Fruit fly (Drosophila melanogaster) whole organism, embryonic: ENCODE measurements around the gene CG2663.

Experiments
- Atf-2 ChIP-seq: fragments of 200-800 bp; sonication (Bioruptor generic); optimal IDR thresholded peaks from 2 replicates; lab custom pipeline; 2016; ENCODE audit warnings: missing biosample characterization, missing genetic modification characterization
- CG10274 ChIP-seq: fragments of 200-800 bp; sonication (Bioruptor generic); optimal IDR thresholded peaks from 3 replicates; lab custom pipeline; 2017; ENCODE audit warnings: missing biosample characterization, mild to moderate bottlenecking, missing genetic modification characterization
- CG10462 ChIP-seq: fragments of 200-800 bp; sonication (Bioruptor generic); optimal IDR thresholded peaks from 2 replicates; lab custom pipeline; 2016; ENCODE audit warnings: missing biosample characterization, missing genetic modification characterization
- CG12071 ChIP-seq: fragments of 200-800 bp; sonication (Bioruptor generic); optimal IDR thresholded peaks from 3 replicates; lab custom pipeline; 2018; ENCODE audit warnings: missing biosample characterization, mild to moderate bottlenecking, missing genetic modification characterization
- CG13296 ChIP-seq: fragments of 200-800 bp; sonication (Bioruptor generic); optimal IDR thresholded peaks from 3 replicates; lab custom pipeline; 2018; ENCODE audit warnings: missing biosample characterization, mild to moderate bottlenecking, missing genetic modification characterization
- CG13624 ChIP-seq: fragments of 200-800 bp; sonication (Bioruptor generic); optimal IDR thresholded peaks from 2 replicates; lab custom pipeline; 2016; ENCODE audit warnings: missing biosample characterization, missing genetic modification characterization
- CG14667 ChIP-seq: fragments of 200-800 bp; sonication (Bioruptor generic); IDR thresholded peaks from 2 replicates; pipeline ENCODE4 v1.3.6; 2022; ENCODE audit warnings: missing biosample characterization, missing genetic modification characterization
- CG15011 ChIP-seq: fragments of 200-800 bp; sonication (Bioruptor generic); optimal IDR thresholded peaks from 3 replicates; lab custom pipeline; 2018; ENCODE audit warnings: missing biosample characterization, mild to moderate bottlenecking, missing genetic modification characterization
- CG15073 ChIP-seq: fragments of 200-800 bp; sonication (Bioruptor generic); optimal IDR thresholded peaks from 2 replicates; lab custom pipeline; 2016; ENCODE audit warnings: missing biosample characterization, missing genetic modification characterization
- CG15479 ChIP-seq: fragments of 200-800 bp; sonication (Bioruptor generic); optimal IDR thresholded peaks from 3 replicates; lab custom pipeline; 2019; ENCODE audit warnings: missing biosample characterization, mild to moderate bottlenecking, missing genetic modification characterization, moderate library complexity
- CG16779 ChIP-seq: fragments of 200-800 bp; sonication (Bioruptor generic); IDR thresholded peaks from 2 replicates; pipeline ENCODE4 v1.3.6; 2022; ENCODE audit warnings: missing biosample characterization, missing genetic modification characterization
- CG33213 ChIP-seq: fragments of 200-800 bp; sonication (Bioruptor generic); optimal IDR thresholded peaks from 3 replicates; lab custom pipeline; 2016; ENCODE audit warnings: missing biosample characterization, missing genetic modification characterization
- CG42726 ChIP-seq: fragments of 200-800 bp; sonication (Bioruptor generic); IDR thresholded peaks from 2 replicates; pipeline ENCODE4 v1.3.6; 2022; ENCODE audit warnings: missing biosample characterization, missing genetic modification characterization; ENCODE audit not compliant: partially characterized antibody
- CG4360 ChIP-seq: fragments of 200-800 bp; sonication (Bioruptor generic); IDR thresholded peaks from 2 replicates; pipeline ENCODE4 v1.3.6; 2022; ENCODE audit warnings: missing biosample characterization, missing genetic modification characterization
- CG4424 ChIP-seq: fragments of 200-800 bp; sonication (Bioruptor generic); optimal IDR thresholded peaks from 3 replicates; lab custom pipeline; 2016; ENCODE audit warnings: missing biosample characterization, missing genetic modification characterization
- CG5180 ChIP-seq: fragments of 200-800 bp; sonication (Bioruptor generic); optimal IDR thresholded peaks from 3 replicates; lab custom pipeline; 2017; ENCODE audit warnings: missing biosample characterization, missing genetic modification characterization, mild to moderate bottlenecking, moderate library complexity, missing genetic modification reagents
- CG6654 ChIP-seq: fragments of 200-800 bp; sonication (Bioruptor generic); optimal IDR thresholded peaks from 2 replicates; lab custom pipeline; 2017; ENCODE audit warnings: missing biosample characterization, mild to moderate bottlenecking, missing genetic modification characterization
- CG6689 ChIP-seq: fragments of 200-800 bp; sonication (Bioruptor generic); IDR thresholded peaks from 2 replicates; pipeline ENCODE4 v1.3.6; 2022; ENCODE audit warnings: missing biosample characterization, missing genetic modification characterization
- CG7271 ChIP-seq: fragments of 200-800 bp; sonication (Bioruptor generic); optimal IDR thresholded peaks from 2 replicates; lab custom pipeline; 2018; ENCODE audit warnings: missing biosample characterization, mild to moderate bottlenecking, missing genetic modification characterization, moderate library complexity
- CG8478 ChIP-seq: fragments of >200 bp; optimal IDR thresholded peaks from 2 replicates; lab custom pipeline; 2018
- HmgD ChIP-seq: fragments of 200-800 bp; sonication (Bioruptor generic); optimal IDR thresholded peaks from 3 replicates; lab custom pipeline; 2016; ENCODE audit warnings: missing biosample characterization, missing genetic modification characterization
- Hr78 ChIP-seq, 2 experiments: fragments of 200-800 bp in 1 of 2; fragments of >200 bp in 1 of 2; sonication (Bioruptor generic) in 1 of 2; optimal IDR thresholded peaks; 2 replicates each; lab custom pipeline; 2017 to 2019; ENCODE audit warnings: missing biosample characterization in 2 of 2, missing genetic modification characterization in 2 of 2, mild to moderate bottlenecking in 1 of 2, moderate library complexity in 1 of 2
- Jarid2 ChIP-seq: fragments of 200-800 bp; sonication (Bioruptor generic); optimal IDR thresholded peaks from 3 replicates; lab custom pipeline; 2017; ENCODE audit warnings: mild to moderate bottlenecking, missing biosample characterization, missing genetic modification reagents, missing genetic modification characterization
- Mes4 ChIP-seq: fragments of 200-800 bp; sonication (Bioruptor generic); optimal IDR thresholded peaks from 2 replicates; lab custom pipeline; 2016; ENCODE audit warnings: missing biosample characterization, missing genetic modification characterization
- NfI ChIP-seq: fragments of 200-800 bp; sonication (Bioruptor generic); optimal IDR thresholded peaks from 3 replicates; lab custom pipeline; 2018; ENCODE audit warnings: missing biosample characterization, mild to moderate bottlenecking, missing genetic modification characterization, moderate library complexity
- Ravus ChIP-seq: fragments of 200-800 bp; sonication (Bioruptor generic); IDR thresholded peaks from 2 replicates; pipeline ENCODE4 v1.3.6; 2022; ENCODE audit warnings: missing biosample characterization, missing genetic modification characterization
- Sry-δ ChIP-seq: fragments of 200-800 bp; sonication (Bioruptor generic); optimal IDR thresholded peaks from 2 replicates; lab custom pipeline; 2016; ENCODE audit warnings: missing biosample characterization, missing genetic modification characterization
- TFAM ChIP-seq: fragments of 200-800 bp; sonication (Bioruptor generic); optimal IDR thresholded peaks from 2 replicates; lab custom pipeline; 2017; ENCODE audit warnings: missing biosample characterization, missing genetic modification characterization, inconsistent platforms
- Taf1 ChIP-seq: fragments of 200-800 bp; sonication (Bioruptor generic); IDR thresholded peaks from 2 replicates; pipeline ENCODE4 v1.3.6; 2022; ENCODE audit warnings: missing biosample characterization, missing genetic modification characterization
- ase ChIP-seq: fragments of 200-800 bp; sonication (Bioruptor generic); IDR thresholded peaks from 3 replicates; pipeline ENCODE4 v1.3.6; 2022; ENCODE audit warnings: missing biosample characterization, missing genetic modification characterization
- bbx ChIP-seq: fragments of 200-800 bp; sonication (Bioruptor generic); IDR thresholded peaks from 2 replicates; pipeline ENCODE4 v1.3.6; 2022; ENCODE audit warnings: missing biosample characterization, missing genetic modification characterization; ENCODE audit not compliant: partially characterized antibody
- btn ChIP-seq: fragments of 200-800 bp; sonication (Bioruptor generic); optimal IDR thresholded peaks from 2 replicates; lab custom pipeline; 2016; ENCODE audit warnings: missing biosample characterization, missing genetic modification characterization
- da ChIP-seq: fragments of 200-800 bp; sonication (Bioruptor generic); optimal IDR thresholded peaks from 2 replicates; lab custom pipeline; 2016; ENCODE audit warnings: missing biosample characterization, missing genetic modification characterization
- fd102C ChIP-seq: fragments of 200-800 bp; sonication (Bioruptor generic); optimal IDR thresholded peaks from 2 replicates; lab custom pipeline; 2018; ENCODE audit warnings: missing biosample characterization, mild to moderate bottlenecking, missing genetic modification characterization, moderate library complexity
- fu2 ChIP-seq: fragments of 200-800 bp; sonication (Bioruptor generic); optimal IDR thresholded peaks from 2 replicates; lab custom pipeline; 2016; ENCODE audit warnings: missing biosample characterization, missing genetic modification characterization
- grn ChIP-seq: fragments of 200-800 bp; sonication (Bioruptor generic); optimal IDR thresholded peaks from 3 replicates; lab custom pipeline; 2017; ENCODE audit warnings: missing biosample characterization, missing genetic modification characterization
- gro ChIP-seq: fragments of 200-800 bp; sonication (Bioruptor generic); optimal IDR thresholded peaks from 2 replicates; lab custom pipeline; 2016; ENCODE audit warnings: missing biosample characterization, missing genetic modification characterization
- gsb ChIP-seq: fragments of 200-800 bp; sonication (Bioruptor generic); IDR thresholded peaks from 2 replicates; pipeline ENCODE4 v1.3.6; 2022; ENCODE audit warnings: missing biosample characterization, missing genetic modification characterization
- hkb ChIP-seq, 2 experiments: fragments of 200-800 bp in 1 of 2; fragments of >200 bp in 1 of 2; sonication (Bioruptor generic) in 1 of 2; IDR thresholded peaks in 1 of 2; optimal IDR thresholded peaks in 1 of 2; 2 replicates each; pipeline versions ENCODE4 v1.3.6 to Lab custom; 2017 to 2022; ENCODE audit warnings: missing biosample characterization in 1 of 2, missing genetic modification characterization in 1 of 2
- lab ChIP-seq: fragments of 200-800 bp; sonication (Bioruptor generic); optimal IDR thresholded peaks from 3 replicates; lab custom pipeline; 2017; ENCODE audit warnings: missing biosample characterization, missing genetic modification characterization, mild to moderate bottlenecking, moderate library complexity, missing genetic modification reagents
- oc ChIP-seq: fragments of 200-800 bp; sonication (Bioruptor generic); optimal IDR thresholded peaks from 2 replicates; lab custom pipeline; 2018; ENCODE audit warnings: missing biosample characterization, mild to moderate bottlenecking, missing genetic modification characterization, moderate library complexity
- otp ChIP-seq: fragments of 200-800 bp; sonication (Bioruptor generic); IDR thresholded peaks from 3 replicates; pipeline ENCODE4, ENCODE4 v1.3.6; 2022; ENCODE audit warnings: missing biosample characterization, missing genetic modification characterization
- pnt ChIP-seq: fragments of 200-800 bp; sonication (Bioruptor generic); optimal IDR thresholded peaks from 3 replicates; lab custom pipeline; 2016; ENCODE audit warnings: missing biosample characterization, missing genetic modification characterization
- pros ChIP-seq: fragments of 200-800 bp; sonication (Bioruptor generic); optimal IDR thresholded peaks from 3 replicates; lab custom pipeline; 2019; ENCODE audit warnings: missing biosample characterization, mild to moderate bottlenecking, missing genetic modification characterization, moderate library complexity
- ranshi ChIP-seq: fragments of 200-800 bp; sonication (Bioruptor generic); IDR thresholded peaks from 2 replicates; pipeline ENCODE4 v1.3.6; 2022; ENCODE audit warnings: missing biosample characterization, missing genetic modification characterization
- rib ChIP-seq: fragments of 200-800 bp; sonication (Bioruptor generic); IDR thresholded peaks from 2 replicates; pipeline ENCODE4 v1.3.6; 2022; ENCODE audit warnings: missing biosample characterization, missing genetic modification characterization
- run ChIP-seq: fragments of 200-800 bp; sonication (Bioruptor generic); optimal IDR thresholded peaks from 3 replicates; lab custom pipeline; 2018; ENCODE audit warnings: missing biosample characterization, mild to moderate bottlenecking, missing genetic modification characterization
- scrt ChIP-seq: fragments of 200-800 bp; sonication (Bioruptor generic); optimal IDR thresholded peaks from 2 replicates; lab custom pipeline; 2018; ENCODE audit warnings: missing biosample characterization, mild to moderate bottlenecking, missing genetic modification characterization, moderate library complexity
- sens ChIP-seq: fragments of 200-800 bp; sonication (Bioruptor generic); peaks from one replicate; lab custom pipeline; 2016; ENCODE audit warnings: missing biosample characterization, missing genetic modification characterization
- wek ChIP-seq: fragments of 200-800 bp; sonication (Bioruptor generic); optimal IDR thresholded peaks from 3 replicates; lab custom pipeline; 2018; ENCODE audit warnings: missing biosample characterization, mild to moderate bottlenecking, missing genetic modification characterization, moderate library complexity
- zf30C ChIP-seq: fragments of 200-800 bp; sonication (Bioruptor generic); optimal IDR thresholded peaks from 3 replicates; lab custom pipeline; 2018; ENCODE audit warnings: missing biosample characterization, mild to moderate bottlenecking, missing genetic modification characterization

The CG2663 gene

DNA sequence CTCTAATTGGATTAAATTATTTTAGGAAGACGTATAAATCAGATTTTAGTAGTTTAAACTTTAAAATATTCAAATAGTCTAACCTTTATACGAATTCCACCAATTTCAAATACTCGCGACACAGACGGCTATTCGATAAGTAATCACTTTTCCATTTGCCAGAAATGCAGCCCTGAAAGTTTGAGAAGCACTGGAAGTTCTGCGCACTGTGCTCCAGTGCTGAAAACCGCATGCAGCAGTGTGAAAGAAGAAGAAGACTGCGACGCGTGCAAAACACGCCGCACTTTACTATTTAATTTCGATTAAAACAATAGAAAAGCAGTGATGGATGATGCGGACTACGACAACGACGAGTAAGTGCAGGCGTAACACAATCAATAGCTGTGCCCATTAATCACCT, 32.4 kb downstream of the CG2663 start, which contains the start of gene Polr2F (continued):
- peak; percentile 94 for TF ChIP-seq CG13624
- TF ChIP-seq CG10274 (GFP tag; lab: Kevin White, UChicago) = no peak
- no peak for TF ChIP-seq TFAM (GFP tag; lab: Kevin White, UChicago)
- TF ChIP-seq CG6689 (GFP tag; lab: Robert Waterston, UW) = 0 out of 2 replicates have a peak, but pooled peaks have one; percentile 38
- peak; percentile 100 for TF ChIP-seq CG6654 (GFP tag; lab: Kevin White, UChicago)
- peak; percentile 26 for TF ChIP-seq btn (GFP tag; lab: Kevin White, UChicago)
- no peak for TF ChIP-seq CG7271
- peak; percentile 66 for TF ChIP-seq bbx (GFP tag; lab: Robert Waterston, UW)
- peak; percentile 56; the same call in 1 of the 2 replicates for TF ChIP-seq Taf1 (GFP tag; lab: Robert Waterston, UW)
- TF ChIP-seq HmgD = peak; percentile 94
- no peak for TF ChIP-seq grn
- peak; percentile 36 for TF ChIP-seq Jarid2 (GFP tag; lab: Kevin White, UChicago)
- TF ChIP-seq NfI (GFP tag; lab: Kevin White, UChicago) = peak; percentile 90
- TF ChIP-seq CG5180 (GFP tag; lab: Kevin White, UChicago) = no peak
- peak; percentile 96 for TF ChIP-seq gro
- peak; percentile 76 for TF ChIP-seq ranshi (GFP tag; lab: Robert Waterston, UW)
- peak; percentile 82 for TF ChIP-seq CG4424
- peak; percentile 87 for TF ChIP-seq rib (GFP tag; lab: Robert Waterston, UW)
- TF ChIP-seq Ravus (GFP tag; lab: Robert Waterston, UW) = no peak
- TF ChIP-seq CG15011 = no peak
- TF ChIP-seq Hr78 (GFP tag; optimal IDR thresholded peaks at IDR 0.05; lab: Kevin White, UChicago) = no peak
- TF ChIP-seq CG8478 = no peak
- peak; percentile 55 for TF ChIP-seq Mes4 (GFP tag; lab: Kevin White, UChicago)
- peak; percentile 74 for TF ChIP-seq CG14667 (GFP tag; lab: Robert Waterston, UW)
- TF ChIP-seq fd102C = peak; percentile 9
- peak; percentile 22; the same call in 1 of the 2 replicates for TF ChIP-seq gsb
- TF ChIP-seq otp (GFP tag; lab: Robert Waterston, UW) = peak; percentile 37; the same call in 1 of the 3 replicates
- TF ChIP-seq fu2 (GFP tag; lab: Kevin White, UChicago) = peak; percentile 95
- TF ChIP-seq CG12071 (GFP tag; lab: Kevin White, UChicago) = peak; percentile 54
- peak; percentile 46 for TF ChIP-seq oc (tag; lab: Kevin White, UChicago)
- no peak for TF ChIP-seq run
- TF ChIP-seq CG15479 = no peak
- TF ChIP-seq CG10462 (GFP tag; lab: Kevin White, UChicago) = peak; percentile 64
- TF ChIP-seq CG4360 = no peak
- TF ChIP-seq CG16779 (GFP tag; lab: Robert Waterston, UW) = peak; percentile 87
- TF ChIP-seq CG42726 (GFP tag; lab: Robert Waterston, UW) = peak; percentile 55; the same call in 1 of the 2 replicates
- TF ChIP-seq CG33213 (GFP tag; lab: Kevin White, UChicago) = peak; percentile 90
- TF ChIP-seq Atf-2 (GFP tag; lab: Kevin White, UChicago) = peak; percentile 82
- TF ChIP-seq da (GFP tag; lab: Kevin White, UChicago) = peak; percentile 76
- no peak for TF ChIP-seq zf30C (GFP tag; lab: Kevin White, UChicago)
- peak; percentile 74 for TF ChIP-seq ase (GFP tag; lab: Robert Waterston, UW)
- TF ChIP-seq sens (GFP tag; lab: Kevin White, UChicago) = peak; percentile 96
- no peak for TF ChIP-seq pros (GFP tag; lab: Kevin White, UChicago)
- TF ChIP-seq wek (GFP tag; lab: Kevin White, UChicago) = peak; percentile 32
- TF ChIP-seq scrt (GFP tag; lab: Kevin White, UChicago) = peak; percentile 58
- peak; percentile 67 for TF ChIP-seq CG13296 (GFP tag; lab: Kevin White, UChicago)
- TF ChIP-seq Sry-δ (GFP tag; lab: Kevin White, UChicago) = peak; percentile 75
- TF ChIP-seq CG15073 (GFP tag; lab: Kevin White, UChicago) = no peak
- TF ChIP-seq hkb (optimal IDR thresholded peaks at IDR 0.05; lab: Kevin White, UChicago) = no peak
- TF ChIP-seq hkb (GFP tag; IDR thresholded peaks at IDR 0.05; lab: Robert Waterston, UW) = peak; percentile 73
- TF ChIP-seq lab = peak; percentile 87
- peak; percentile 89 for TF ChIP-seq pnt
